Worm (Caenorhabditis elegans): ENCODE measurements around the gene Y53C12A.3.

ce11 chrII:9665577-9665976 is 40.5 kb downstream of the Y53C12A.3 start, which contains the start of gene ZK1320.5:
- TF ChIP-seq fos-1 (tag; optimal IDR thresholded peaks at IDR 0.05) (no peak), ztf-11 (tag; optimal IDR thresholded peaks at IDR 0.05) (no peak), pqm-1 (tag; optimal IDR thresholded peaks at IDR 0.05) (no peak), tbx-2 (tag; optimal IDR thresholded peaks at IDR 0.05) (no peak), nhr-25 (tag; optimal IDR thresholded peaks at IDR 0.05) (no peak), nhr-237 (tag; optimal IDR thresholded peaks at IDR 0.05) (no peak), nhr-28 (tag; optimal IDR thresholded peaks at IDR 0.05) (no peak), lsy-12 (tag; optimal IDR thresholded peaks at IDR 0.05) (no peak), R02D3.7 (tag; optimal IDR thresholded peaks at IDR 0.05) (no peak)

All from whole organism, L3 larva.